Comparison of ENCODE assay signal across 5 worm cellular contexts in the genomic region with DNA sequence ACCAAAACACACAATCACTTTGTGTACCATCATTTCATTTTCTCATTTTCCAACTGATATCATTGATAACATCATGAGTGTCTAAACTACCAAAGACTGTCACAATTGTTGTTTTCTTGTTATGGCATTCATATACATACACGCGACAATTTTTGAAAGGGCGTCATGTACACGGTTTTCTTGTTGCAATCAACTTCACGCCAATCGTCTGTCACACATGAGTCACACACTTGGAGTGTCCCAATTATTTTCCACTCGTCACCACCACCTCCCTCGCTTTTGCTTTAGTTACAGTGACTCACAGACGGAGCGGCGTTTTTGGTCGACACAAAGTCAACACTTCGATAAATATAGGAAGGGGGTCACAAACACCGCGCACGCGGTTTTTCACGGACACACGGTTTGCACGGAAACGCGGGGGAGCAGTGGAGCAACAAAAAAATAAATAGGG.
TF ChIP-seq lines count a peak whose summit lies in the region.

No protein-coding gene starts in this region.

TF ChIP-seq in whole organism, L1 larva, 84 proteins besides CTCF, POLR2A, EP300 and RAD21 (continued from another document and continues in another):
- TF ChIP-seq mab-9 (GFP tag; IDR thresholded peaks at IDR 0.05; lab: Robert Waterston, UW) (no peak), nhr-77 (tag; optimal IDR thresholded peaks at IDR 0.05; lab: Kevin White, UChicago) (no peak), nhr-90 (tag; optimal IDR thresholded peaks at IDR 0.05; lab: Kevin White, UChicago; ENCODE audit: poor library complexity) (peak; percentile 41), efl-1 (optimal IDR thresholded peaks at IDR 0.05; lab: Kevin White, UChicago) (no peak), efl-1 (GFP tag; optimal IDR thresholded peaks at IDR 0.05 in 1 of 2; lab: Kevin White, UChicago) (peak in 1 of 2 experiments; percentile 64), unc-98 (GFP tag; IDR thresholded peaks at IDR 0.05; lab: Robert Waterston, UW) (no peak), fkh-8 (tag; optimal IDR thresholded peaks at IDR 0.05; lab: Kevin White, UChicago) (no peak), nhr-85 (tag; lab: Kevin White, UChicago) (no peak), hpl-2 (GFP tag; optimal IDR thresholded peaks at IDR 0.05; lab: Kevin White, UChicago) (no peak), unc-130 (tag; optimal IDR thresholded peaks at IDR 0.05; lab: Kevin White, UChicago) (no peak), xbp-1 (tag; optimal IDR thresholded peaks at IDR 0.05; lab: Kevin White, UChicago) (no peak), elt-2 (tag; optimal IDR thresholded peaks at IDR 0.05; lab: Kevin White, UChicago) (peak; percentile 59), nhr-19 (GFP tag; conservative IDR thresholded peaks at IDR 0.05; lab: Robert Waterston, UW) (peak; percentile 44), nhr-28 (tag; optimal IDR thresholded peaks at IDR 0.05; lab: Kevin White, UChicago) (no peak), nhr-84 (tag; optimal IDR thresholded peaks at IDR 0.05; lab: Kevin White, UChicago) (no peak), irx-1 (tag; optimal IDR thresholded peaks at IDR 0.05; lab: Kevin White, UChicago) (no peak), pqm-1 (tag; optimal IDR thresholded peaks at IDR 0.05; lab: Kevin White, UChicago) (no peak), ets-5 (GFP tag; IDR thresholded peaks at IDR 0.05; lab: Robert Waterston, UW) (0 out of 2 replicates have a peak, but pooled peaks have one; percentile 11), snpc-4 (tag; optimal IDR thresholded peaks at IDR 0.05; lab: Kevin White, UChicago) (no peak), mef-2 (tag; optimal IDR thresholded peaks at IDR 0.05; lab: Kevin White, UChicago) (no peak), elt-3 (tag; optimal IDR thresholded peaks at IDR 0.05; lab: Kevin White, UChicago) (peak in 2 of 6 experiments; percentile 13 to 37), lir-3 (tag; optimal IDR thresholded peaks at IDR 0.05; lab: Kevin White, UChicago; ENCODE audit: poor library complexity) (no peak), nhr-12 (tag; optimal IDR thresholded peaks at IDR 0.05; lab: Kevin White, UChicago) (no peak), skn-1 (tag; optimal IDR thresholded peaks at IDR 0.05; lab: Kevin White, UChicago) (no peak), sup-37 (GFP tag; optimal IDR thresholded peaks at IDR 0.05; lab: Kevin White, UChicago) (no peak), ztf-11 (tag; optimal IDR thresholded peaks at IDR 0.05; lab: Kevin White, UChicago) (no peak)

TF ChIP-seq in whole organism, L2 larva, 48 proteins besides CTCF, POLR2A, EP300 and RAD21 (continued from another document):
- TF ChIP-seq nhr-21 (tag; optimal IDR thresholded peaks at IDR 0.05; lab: Kevin White, UChicago), result peak; percentile 23
- TF ChIP-seq peb-1 (tag; optimal IDR thresholded peaks at IDR 0.05; lab: Kevin White, UChicago), result no peak
- TF ChIP-seq sma-9 (GFP tag; optimal IDR thresholded peaks at IDR 0.05; lab: Kevin White, UChicago), result peak; percentile 71
- TF ChIP-seq sma-9 (tag; optimal IDR thresholded peaks at IDR 0.05; lab: Kevin White, UChicago), result no peak

TF ChIP-seq in whole organism, L3 larva, 47 proteins besides CTCF, POLR2A, EP300 and RAD21 (continued from another document):
- peak; percentile 35 for TF ChIP-seq nhr-43 (tag; optimal IDR thresholded peaks at IDR 0.05; lab: Kevin White, UChicago; ENCODE audit: poor library complexity, severe bottlenecking)
- TF ChIP-seq nhr-25 (tag; optimal IDR thresholded peaks at IDR 0.05; lab: Kevin White, UChicago), result peak; percentile 34
- peak; percentile 21 for TF ChIP-seq skn-1 (tag; optimal IDR thresholded peaks at IDR 0.05; lab: Kevin White, UChicago)

TF ChIP-seq in whole organism, L4 larva, 104 proteins besides CTCF, POLR2A, EP300 and RAD21 (continued from another document and continues in another):
- TF ChIP-seq ceh-20 (GFP tag; IDR thresholded peaks at IDR 0.05; lab: Robert Waterston, UW), result 0 out of 2 replicates have a peak, but pooled peaks have one; percentile 7
- TF ChIP-seq lsy-2 (tag; optimal IDR thresholded peaks at IDR 0.05; lab: Kevin White, UChicago), result peak in 1 of 2 experiments; percentile 45
- peak; percentile 28 for TF ChIP-seq ztf-7 (tag; optimal IDR thresholded peaks at IDR 0.05; lab: Kevin White, UChicago)
- no peak for TF ChIP-seq ces-1 (GFP tag; optimal IDR thresholded peaks at IDR 0.05; lab: Kevin White, UChicago)
- no peak for TF ChIP-seq unc-39 (tag; optimal IDR thresholded peaks at IDR 0.05; lab: Kevin White, UChicago)
- no peak for TF ChIP-seq lin-15B (tag; optimal IDR thresholded peaks at IDR 0.05; lab: Kevin White, UChicago)
- peak; percentile 39 for TF ChIP-seq set-16 (GFP tag; IDR thresholded peaks at IDR 0.05; lab: Robert Waterston, UW)
- no peak for TF ChIP-seq ceh-44 (GFP tag; IDR thresholded peaks at IDR 0.05; lab: Robert Waterston, UW)
- no peak for TF ChIP-seq arid-1 (GFP tag; conservative IDR thresholded peaks at IDR 0.05; lab: Robert Waterston, UW)
- peak; percentile 44; the same call in 1 of the 2 replicates for TF ChIP-seq Y48G9A.11 (GFP tag; IDR thresholded peaks at IDR 0.05; lab: Robert Waterston, UW)
- no peak for TF ChIP-seq nhr-42 (GFP tag; IDR thresholded peaks at IDR 0.05; lab: Robert Waterston, UW)
- TF ChIP-seq spr-1 (tag; optimal IDR thresholded peaks at IDR 0.05; lab: Kevin White, UChicago), result no peak
- TF ChIP-seq hif-1 (tag; optimal IDR thresholded peaks at IDR 0.05; lab: Kevin White, UChicago), result peak in 1 of 2 experiments; percentile 85
- TF ChIP-seq nhr-111 (GFP tag; optimal IDR thresholded peaks at IDR 0.05; lab: Kevin White, UChicago), result no peak
- peak; percentile 44 for TF ChIP-seq lin-13 (GFP tag; optimal IDR thresholded peaks at IDR 0.05; lab: Kevin White, UChicago)
- TF ChIP-seq mdl-1 (tag; optimal IDR thresholded peaks at IDR 0.05; lab: Kevin White, UChicago), result peak in 1 of 2 experiments; percentile 99
- TF ChIP-seq nhr-28 (tag; optimal IDR thresholded peaks at IDR 0.05; lab: Kevin White, UChicago), result peak; percentile 26
- peak; percentile 7 for TF ChIP-seq nhr-77 (tag; optimal IDR thresholded peaks at IDR 0.05; lab: Kevin White, UChicago)
- TF ChIP-seq daf-16 (GFP tag; optimal IDR thresholded peaks at IDR 0.05; lab: Kevin White, UChicago), result peak in 1 of 2 experiments; percentile 74
- peak; percentile 95 for TF ChIP-seq daf-16 (tag; optimal IDR thresholded peaks at IDR 0.05; lab: Kevin White, UChicago)
- TF ChIP-seq F49E8.2 (tag; optimal IDR thresholded peaks at IDR 0.05; lab: Kevin White, UChicago; ENCODE audit: borderline replicate concordance), result no peak
- TF ChIP-seq nhr-102 (tag; optimal IDR thresholded peaks at IDR 0.05; lab: Kevin White, UChicago), result peak; percentile 84
- no peak for TF ChIP-seq zfp-2 (tag; optimal IDR thresholded peaks at IDR 0.05; lab: Kevin White, UChicago)
- peak; percentile 19 for TF ChIP-seq duxl-1 (tag; optimal IDR thresholded peaks at IDR 0.05; lab: Kevin White, UChicago; ENCODE audit: poor library complexity)
- peak; percentile 45 for TF ChIP-seq lin-38 (GFP tag; IDR thresholded peaks at IDR 0.05; lab: Robert Waterston, UW)
- no peak for TF ChIP-seq attf-4 (tag; optimal IDR thresholded peaks at IDR 0.05; lab: Kevin White, UChicago)
- TF ChIP-seq tag-97 (GFP tag; IDR thresholded peaks at IDR 0.05; lab: Robert Waterston, UW), result no peak
- peak; percentile 50; the same call in 1 of the 2 replicates for TF ChIP-seq Y75B8A.6 (GFP tag; IDR thresholded peaks at IDR 0.05; lab: Robert Waterston, UW)
- TF ChIP-seq dmd-9 (GFP tag; IDR thresholded peaks at IDR 0.05; lab: Robert Waterston, UW), result 0 out of 2 replicates have a peak, but pooled peaks have one; percentile 40
- peak; percentile 2 for TF ChIP-seq spr-3 (GFP tag; optimal IDR thresholded peaks at IDR 0.05; lab: Kevin White, UChicago)
- TF ChIP-seq fos-1 (tag; optimal IDR thresholded peaks at IDR 0.05; lab: Kevin White, UChicago), result no peak
- TF ChIP-seq skn-1 (tag; optimal IDR thresholded peaks at IDR 0.05; lab: Kevin White, UChicago), result no peak
- peak; percentile 76 for TF ChIP-seq gei-8 (GFP tag; optimal IDR thresholded peaks at IDR 0.05; lab: Kevin White, UChicago)
- peak; percentile 59 for TF ChIP-seq mxl-3 (GFP tag; optimal IDR thresholded peaks at IDR 0.05; lab: Kevin White, UChicago)
- peak; percentile 64 for TF ChIP-seq hmg-1.1 (GFP tag; IDR thresholded peaks at IDR 0.05; lab: Robert Waterston, UW)
- TF ChIP-seq jun-1 (tag; optimal IDR thresholded peaks at IDR 0.05; lab: Kevin White, UChicago), result peak; percentile 48
- 0 out of 2 replicates have a peak, but pooled peaks have one; percentile 9 for TF ChIP-seq madf-9 (GFP tag; conservative IDR thresholded peaks at IDR 0.05; lab: Robert Waterston, UW)
- peak; percentile 78 for TF ChIP-seq php-3 (GFP tag; IDR thresholded peaks at IDR 0.05; lab: Robert Waterston, UW)
- TF ChIP-seq zip-2 (tag; optimal IDR thresholded peaks at IDR 0.05; lab: Kevin White, UChicago), result no peak
- TF ChIP-seq egl-43 (GFP tag; IDR thresholded peaks at IDR 0.05; lab: Robert Waterston, UW), result 0 out of 2 replicates have a peak, but pooled peaks have one; percentile 59
- 0 out of 2 replicates have a peak, but pooled peaks have one; percentile 34 for TF ChIP-seq saeg-2 (GFP tag; IDR thresholded peaks at IDR 0.05; lab: Robert Waterston, UW)
- TF ChIP-seq F10B5.3 (tag; optimal IDR thresholded peaks at IDR 0.05; lab: Kevin White, UChicago), result peak; percentile 33
- TF ChIP-seq pha-4 (GFP tag; IDR thresholded peaks at IDR 0.05; lab: Robert Waterston, UW), result peak; percentile 74; the same call in 1 of the 2 replicates
- TF ChIP-seq pha-4 (tag; optimal IDR thresholded peaks at IDR 0.05; lab: Kevin White, UChicago), result peak; percentile 93
- peak; percentile 87 for TF ChIP-seq dve-1 (tag; optimal IDR thresholded peaks at IDR 0.05; lab: Kevin White, UChicago; ENCODE audit: insufficient read depth)
- peak; percentile 65 for TF ChIP-seq T20F7.1 (GFP tag; optimal IDR thresholded peaks at IDR 0.05; lab: Kevin White, UChicago)

TF ChIP-seq in whole organism, young adult, 124 proteins besides CTCF, POLR2A, EP300 and RAD21 (continued from another document):
- no peak for TF ChIP-seq egl-18 (GFP tag; IDR thresholded peaks at IDR 0.05; lab: Robert Waterston, UW)
- no peak for TF ChIP-seq ekl-4 (GFP tag; IDR thresholded peaks at IDR 0.05; lab: Robert Waterston, UW)
- TF ChIP-seq hlh-26 (GFP tag; conservative IDR thresholded peaks at IDR 0.05; lab: Robert Waterston, UW), result no peak
- TF ChIP-seq snpc-4 (GFP tag; optimal IDR thresholded peaks at IDR 0.05; lab: Kevin White, UChicago), result no peak
- peak in 1 of 4 experiments; percentile 3 for TF ChIP-seq snpc-4 (tag; optimal IDR thresholded peaks at IDR 0.05; lab: Kevin White, UChicago)
- TF ChIP-seq tlf-1 (GFP tag; optimal IDR thresholded peaks at IDR 0.05; lab: Kevin White, UChicago), result peak; percentile 28
- peak; percentile 36 for TF ChIP-seq tbp1 (GFP tag; optimal IDR thresholded peaks at IDR 0.05; lab: Kevin White, UChicago)
- TF ChIP-seq lin-54 (GFP tag; optimal IDR thresholded peaks at IDR 0.05; lab: Kevin White, UChicago), result no peak
- TF ChIP-seq Y53G8AR.9 (GFP tag; conservative IDR thresholded peaks at IDR 0.05; lab: Robert Waterston, UW), result no peak; the same call in 1 of the 2 replicates
- TF ChIP-seq hmg-1.2 (GFP tag; IDR thresholded peaks at IDR 0.05; lab: Robert Waterston, UW), result 0 out of 2 replicates have a peak, but pooled peaks have one; percentile 11
- TF ChIP-seq somi-1 (GFP tag; optimal IDR thresholded peaks at IDR 0.05; lab: Kevin White, UChicago), result no peak
- TF ChIP-seq F57A8.1 (GFP tag; optimal IDR thresholded peaks at IDR 0.05; lab: Kevin White, UChicago), result no peak
- no peak for TF ChIP-seq ceh-58 (GFP tag; IDR thresholded peaks at IDR 0.05; lab: Robert Waterston, UW)
- TF ChIP-seq sea-2 (GFP tag; IDR thresholded peaks at IDR 0.05; lab: Robert Waterston, UW), result no peak
- peak; percentile 52 for TF ChIP-seq attf-5 (GFP tag; optimal IDR thresholded peaks at IDR 0.05; lab: Kevin White, UChicago)
- TF ChIP-seq mcd-1 (GFP tag; IDR thresholded peaks at IDR 0.05; lab: Robert Waterston, UW), result peak; percentile 39; the same call in 1 of the 2 replicates
- TF ChIP-seq gei-17 (GFP tag; optimal IDR thresholded peaks at IDR 0.05; lab: Kevin White, UChicago), result no peak
- TF ChIP-seq pbrm-1 (GFP tag; IDR thresholded peaks at IDR 0.05; lab: Robert Waterston, UW), result no peak
- TF ChIP-seq tbx-9 (tag; optimal IDR thresholded peaks at IDR 0.05; lab: Kevin White, UChicago; ENCODE audit: borderline replicate concordance), result no peak
- TF ChIP-seq hmg-20 (GFP tag; IDR thresholded peaks at IDR 0.05; lab: Robert Waterston, UW), result no peak
- no peak for TF ChIP-seq B0261.1 (tag; optimal IDR thresholded peaks at IDR 0.05; lab: Kevin White, UChicago)
- no peak for TF ChIP-seq ztf-6 (GFP tag; IDR thresholded peaks at IDR 0.05; lab: Robert Waterston, UW)
- no peak for TF ChIP-seq hsf-1 (GFP tag; IDR thresholded peaks at IDR 0.05; lab: Robert Waterston, UW)
- TF ChIP-seq madf-6 (GFP tag; IDR thresholded peaks at IDR 0.05; lab: Robert Waterston, UW), result no peak
- TF ChIP-seq B0035.1 (tag; optimal IDR thresholded peaks at IDR 0.05; lab: Kevin White, UChicago), result no peak
- TF ChIP-seq him-1 (tag; optimal IDR thresholded peaks at IDR 0.05; lab: Kevin White, UChicago), result no peak
- TF ChIP-seq cebp-1 (GFP tag; IDR thresholded peaks at IDR 0.05; lab: Robert Waterston, UW), result no peak
- peak; percentile 72 for TF ChIP-seq cebp-1 (tag; optimal IDR thresholded peaks at IDR 0.05; lab: Kevin White, UChicago)
- TF ChIP-seq ama-1 (optimal IDR thresholded peaks at IDR 0.05; lab: Kevin White, UChicago), result no peak
- TF ChIP-seq ama-1 (GFP tag; optimal IDR thresholded peaks at IDR 0.05; lab: Kevin White, UChicago), result no peak
- no peak for TF ChIP-seq mes-4 (tag; optimal IDR thresholded peaks at IDR 0.05; lab: Kevin White, UChicago)
- TF ChIP-seq B0336.3 (GFP tag; IDR thresholded peaks at IDR 0.05; lab: Robert Waterston, UW), result peak; percentile 40; the same call in 1 of the 2 replicates
- no peak for TF ChIP-seq lin-35 (GFP tag; optimal IDR thresholded peaks at IDR 0.05; lab: Kevin White, UChicago)
- peak; percentile 61 for TF ChIP-seq lin-40 (tag; optimal IDR thresholded peaks at IDR 0.05; lab: Kevin White, UChicago)
- TF ChIP-seq C06A6.2 (GFP tag; conservative IDR thresholded peaks at IDR 0.05; lab: Robert Waterston, UW), result peak; percentile 47
- TF ChIP-seq ztf-26 (tag; optimal IDR thresholded peaks at IDR 0.05; lab: Kevin White, UChicago), result peak; percentile 7
- TF ChIP-seq nfyb-1 (GFP tag; IDR thresholded peaks at IDR 0.05; lab: Robert Waterston, UW), result no peak
- 0 out of 2 replicates have a peak, but pooled peaks have one; percentile 16 for TF ChIP-seq K11D2.4 (GFP tag; IDR thresholded peaks at IDR 0.05; lab: Robert Waterston, UW)
- no peak for TF ChIP-seq ceh-91 (GFP tag; IDR thresholded peaks at IDR 0.05; lab: Robert Waterston, UW)
- no peak for TF ChIP-seq attf-3 (GFP tag; conservative IDR thresholded peaks at IDR 0.05; lab: Robert Waterston, UW)
- TF ChIP-seq chd-7 (tag; optimal IDR thresholded peaks at IDR 0.05; lab: Kevin White, UChicago), result peak; percentile 56
- TF ChIP-seq Y53F4B.3 (GFP tag; IDR thresholded peaks at IDR 0.05; lab: Robert Waterston, UW), result no peak
- 0 out of 2 replicates have a peak, but pooled peaks have one; percentile 36 for TF ChIP-seq let-526 (GFP tag; IDR thresholded peaks at IDR 0.05; lab: Robert Waterston, UW)
- peak; percentile 62 for TF ChIP-seq ets-4 (GFP tag; optimal IDR thresholded peaks at IDR 0.05; lab: Kevin White, UChicago)
